Fruit fly (Drosophila melanogaster): ENCODE measurements around the gene Krn.

Krn gene

dm6 chr3L:17613292-17613734 is 40.8 kb downstream of the Krn start (continued):
- TF ChIP-seq seq (GFP tag; IDR thresholded peaks at IDR 0.05) = no peak
- peak; percentile 59 for TF ChIP-seq Ptx1 (GFP tag; IDR thresholded peaks at IDR 0.05)
- TF ChIP-seq CG18599 (GFP tag; optimal IDR thresholded peaks at IDR 0.05) = peak; percentile 8
- TF ChIP-seq E2f1 (GFP tag; IDR thresholded peaks at IDR 0.05) = 0 out of 2 replicates have a peak, but pooled peaks have one; percentile 28
- peak; percentile 7 for TF ChIP-seq CG12659 (GFP tag; optimal IDR thresholded peaks at IDR 0.05)
- peak; percentile 36 for TF ChIP-seq Meics (GFP tag; optimal IDR thresholded peaks at IDR 0.05)
- no peak for TF ChIP-seq bsh (GFP tag; optimal IDR thresholded peaks at IDR 0.05)
- peak; percentile 10; the same call in 1 of the 2 replicates for TF ChIP-seq CG32532 (GFP tag; IDR thresholded peaks at IDR 0.05)
- TF ChIP-seq E2f2 (GFP tag; IDR thresholded peaks at IDR 0.05) = no peak
- TF ChIP-seq CG7839 (tag; optimal IDR thresholded peaks at IDR 0.05) = peak; percentile 46
- no peak for TF ChIP-seq ash1 (GFP tag; optimal IDR thresholded peaks at IDR 0.05)
- TF ChIP-seq Hsf (GFP tag; optimal IDR thresholded peaks at IDR 0.05) = no peak
- no peak for TF ChIP-seq twi (tag; optimal IDR thresholded peaks at IDR 0.05)
- peak; percentile 52 for TF ChIP-seq gem (tag; optimal IDR thresholded peaks at IDR 0.05)
- TF ChIP-seq dimm (GFP tag; IDR thresholded peaks at IDR 0.05) = no peak
- peak; percentile 30 for TF ChIP-seq CG13296 (GFP tag; optimal IDR thresholded peaks at IDR 0.05)
- peak; percentile 21 for TF ChIP-seq dmrt99B (tag; optimal IDR thresholded peaks at IDR 0.05)
- peak; percentile 7 for TF ChIP-seq CG10267 (tag; optimal IDR thresholded peaks at IDR 0.05)
- TF ChIP-seq CG7987 (GFP tag; optimal IDR thresholded peaks at IDR 0.05) = no peak
- TF ChIP-seq Oaz (GFP tag; IDR thresholded peaks at IDR 0.05) = no peak
- TF ChIP-seq CG17829 (tag; optimal IDR thresholded peaks at IDR 0.05) = peak; percentile 1
- no peak for TF ChIP-seq lab (GFP tag; optimal IDR thresholded peaks at IDR 0.05)
- no peak for TF ChIP-seq Sry-β (GFP tag; optimal IDR thresholded peaks at IDR 0.05)
- no peak for TF ChIP-seq pho (GFP tag; optimal IDR thresholded peaks at IDR 0.05)
- no peak for TF ChIP-seq jing (GFP tag; optimal IDR thresholded peaks at IDR 0.05)
- no peak for TF ChIP-seq run (tag; optimal IDR thresholded peaks at IDR 0.05)
- TF ChIP-seq maf-S (GFP tag; optimal IDR thresholded peaks at IDR 0.05) = no peak
- TF ChIP-seq crol (GFP tag; IDR thresholded peaks at IDR 0.05) = no peak
- TF ChIP-seq Camta (GFP tag; optimal IDR thresholded peaks at IDR 0.05) = no peak
- TF ChIP-seq Hey (tag; optimal IDR thresholded peaks at IDR 0.05) = no peak
- TF ChIP-seq Sox100B (GFP tag; optimal IDR thresholded peaks at IDR 0.05) = peak; percentile 20
- peak; percentile 10 for TF ChIP-seq Oli (tag; optimal IDR thresholded peaks at IDR 0.05)
- TF ChIP-seq onecut (GFP tag; IDR thresholded peaks at IDR 0.05) = no peak
- TF ChIP-seq CG31441 (GFP tag; IDR thresholded peaks at IDR 0.05) = peak; percentile 37; the same call in 1 of the 2 replicates
- no peak for TF ChIP-seq CG9797 (GFP tag; optimal IDR thresholded peaks at IDR 0.05)
- no peak for TF ChIP-seq dm (GFP tag; optimal IDR thresholded peaks at IDR 0.05)
- TF ChIP-seq tll (GFP tag; optimal IDR thresholded peaks at IDR 0.05) = no peak
- TF ChIP-seq grn (GFP tag; optimal IDR thresholded peaks at IDR 0.05) = no peak
- TF ChIP-seq otp (GFP tag; IDR thresholded peaks at IDR 0.05) = no peak
- no peak for TF ChIP-seq CG42726 (GFP tag; IDR thresholded peaks at IDR 0.05; ENCODE audit: partially characterized antibody)
- no peak for TF ChIP-seq CG3995 (GFP tag; optimal IDR thresholded peaks at IDR 0.05)
- TF ChIP-seq CG8281 (tag; optimal IDR thresholded peaks at IDR 0.05) = no peak
- no peak for TF ChIP-seq Antp (GFP tag; optimal IDR thresholded peaks at IDR 0.05)
- no peak for TF ChIP-seq Dll (GFP tag; IDR thresholded peaks at IDR 0.05; ENCODE audit: partially characterized antibody)
- TF ChIP-seq MESR4 (GFP tag; optimal IDR thresholded peaks at IDR 0.05) = no peak
- no peak for TF ChIP-seq btn (GFP tag; optimal IDR thresholded peaks at IDR 0.05)
- peak; percentile 19 for TF ChIP-seq fd3F (GFP tag; optimal IDR thresholded peaks at IDR 0.05)
- no peak for TF ChIP-seq pzg (GFP tag; optimal IDR thresholded peaks at IDR 0.05)
- TF ChIP-seq tgo (GFP tag; IDR thresholded peaks at IDR 0.05) = peak; percentile 43; the same call in 2 of the 3 replicates
- peak; percentile 18 for TF ChIP-seq Hmr (GFP tag; optimal IDR thresholded peaks at IDR 0.05)

All from whole organism, embryonic.